Worm (Caenorhabditis elegans): ENCODE data around the gene Y73B6BL.23.

The Y73B6BL.23 gene

DNA sequence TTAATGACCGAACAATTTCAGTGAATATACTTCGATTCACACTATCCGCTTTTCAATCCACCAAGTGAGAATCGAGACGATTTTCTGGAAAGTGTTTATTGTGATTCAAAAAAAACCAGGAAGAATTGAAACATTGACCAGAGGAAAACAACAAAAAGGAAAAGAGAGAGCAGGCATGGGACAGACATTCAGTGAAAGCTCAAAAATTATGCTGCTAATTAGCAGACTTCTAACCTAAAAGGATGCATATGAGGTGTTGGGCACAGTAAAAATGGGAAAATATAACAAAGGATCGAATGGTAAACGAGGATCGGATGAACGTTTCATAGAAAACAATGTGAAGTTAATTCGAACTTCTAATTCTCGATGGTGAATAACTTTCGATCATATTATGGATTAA lies 1.3 kb downstream of the Y73B6BL.23 start:
- no peak for TF ChIP-seq him-1 (tag; optimal IDR thresholded peaks at IDR 0.05)

DNA sequence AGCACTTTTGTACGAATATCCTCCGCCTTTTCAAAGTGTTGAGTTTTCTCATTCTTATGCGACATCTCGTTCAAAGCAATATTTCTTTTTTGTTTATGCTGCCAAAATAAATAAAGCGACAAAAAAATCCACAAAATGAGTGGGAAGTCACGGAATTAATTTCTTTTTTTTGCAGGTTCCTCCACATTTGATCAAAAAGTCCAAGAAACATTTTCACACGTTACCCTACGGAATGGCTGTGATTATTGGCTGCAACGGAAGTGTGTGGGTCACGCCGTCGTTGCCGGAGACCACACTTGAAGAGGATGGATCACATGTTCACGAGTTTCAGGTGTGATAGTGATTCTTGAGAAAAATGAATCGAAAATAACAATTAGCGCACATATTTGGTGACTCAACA lies 2.3 kb downstream of the Y73B6BL.23 start, which contains the start of gene Y73B6BL.22:
Gene Y73B6BL.22, minus strand, starts transcription at position 101 of the 400 bp plus-strand sequence.
- TF ChIP-seq W03F9.2 (tag; optimal IDR thresholded peaks at IDR 0.05) (no peak), dao-5 (tag; optimal IDR thresholded peaks at IDR 0.05) (no peak), him-1 (tag; optimal IDR thresholded peaks at IDR 0.05) (no peak)

ce11 chrIV:6415149-6415548 lies 3.7 kb downstream of the Y73B6BL.23 start, which contains the start of gene exos-2:
exos-2 (plus strand) TSS chrIV:6415478.
- no peak for TF ChIP-seq W03F9.2 (tag; optimal IDR thresholded peaks at IDR 0.05)
- TF ChIP-seq him-1 (tag; optimal IDR thresholded peaks at IDR 0.05): no peak
- TF ChIP-seq dao-5 (tag; optimal IDR thresholded peaks at IDR 0.05): no peak

- TF ChIP-seq dao-5 (tag; optimal IDR thresholded peaks at IDR 0.05): no peak
- TF ChIP-seq W03F9.2 (tag; optimal IDR thresholded peaks at IDR 0.05): no peak
- no peak for TF ChIP-seq him-1 (tag; optimal IDR thresholded peaks at IDR 0.05)
These were observed 5.4 kb downstream of the Y73B6BL.23 start, which contains the start of gene nlp-71 for ce11 chrIV:6413482-6413881. nlp-71 (minus strand) TSS chrIV:6413582.

DNA sequence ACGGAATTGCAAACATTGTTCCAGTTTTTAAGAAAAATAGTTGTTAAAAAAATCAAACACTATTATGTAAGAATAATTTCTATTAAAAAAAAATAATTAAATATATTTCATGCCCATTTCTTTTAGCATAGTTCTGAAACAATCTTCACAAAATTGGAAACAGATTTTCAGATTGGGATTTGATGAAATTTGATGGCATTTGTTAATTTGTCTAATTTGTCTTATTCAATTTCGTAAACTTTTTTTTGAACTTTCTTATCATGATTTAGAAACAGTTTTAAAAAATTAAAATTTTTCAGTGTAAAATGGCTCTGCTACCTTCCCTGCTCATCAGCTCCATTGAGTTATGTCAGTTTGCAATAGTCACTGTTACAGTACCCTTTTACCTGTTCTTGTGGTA lies 14.0 kb downstream of the Y73B6BL.23 start, which contains the start of gene srv-13:
Gene srv-13, plus strand, starts transcription at position 301 of the 400 bp plus-strand sequence.
- TF ChIP-seq him-1 (tag; optimal IDR thresholded peaks at IDR 0.05): no peak
- no peak for TF ChIP-seq W03F9.2 (tag; optimal IDR thresholded peaks at IDR 0.05)

DNA sequence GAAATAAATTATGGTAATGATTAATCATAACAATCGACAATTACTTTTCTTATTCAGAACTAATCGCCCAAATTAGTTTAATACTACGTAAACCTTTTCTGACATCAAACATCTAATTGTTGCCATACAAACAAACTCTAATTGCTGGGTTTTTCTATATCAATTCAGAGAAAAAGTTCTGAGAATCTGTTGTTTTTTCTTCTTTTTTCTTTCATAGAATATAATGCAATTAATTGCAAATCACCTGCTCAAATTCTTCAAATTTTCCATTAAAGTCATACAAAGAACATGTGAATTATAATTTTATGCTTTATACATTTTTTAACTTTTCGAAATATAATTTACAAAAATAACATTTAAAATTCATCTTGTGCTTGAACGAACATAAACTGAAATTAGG lies 15.5 kb downstream of the Y73B6BL.23 start:
- TF ChIP-seq W03F9.2 (tag; optimal IDR thresholded peaks at IDR 0.05): no peak

DNA sequence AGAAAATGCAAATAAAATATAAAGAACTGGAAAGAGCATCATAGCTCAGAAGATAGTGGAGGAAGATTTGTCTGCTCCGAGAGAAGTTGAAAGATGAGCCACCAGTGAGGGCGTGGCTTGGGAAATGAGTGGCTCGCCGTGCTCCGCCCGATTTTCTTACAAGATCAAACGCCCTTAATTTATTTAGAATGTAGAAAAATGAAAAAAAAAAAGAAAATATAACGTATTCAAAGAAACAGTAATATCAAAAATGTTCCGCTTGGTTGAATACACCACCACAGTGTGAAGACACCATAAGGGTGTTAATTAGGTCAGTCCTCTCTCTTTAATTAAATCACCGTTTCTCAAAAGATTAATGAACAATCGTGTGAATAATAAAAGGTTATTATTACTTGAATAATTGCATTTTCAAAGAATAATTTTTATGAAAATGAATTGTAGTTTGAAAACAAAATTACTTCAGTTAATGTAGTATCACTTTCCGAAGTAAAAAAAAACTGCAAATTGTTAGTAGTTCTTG lies 16.4 kb downstream of the Y73B6BL.23 start, which contains the start of gene sfrp-1:
Gene sfrp-1, minus strand, starts transcription at position 51 of the 520 bp plus-strand sequence.
- TF ChIP-seq dao-5 (tag; optimal IDR thresholded peaks at IDR 0.05) (no peak), W03F9.2 (tag; optimal IDR thresholded peaks at IDR 0.05) (no peak), him-1 (tag; optimal IDR thresholded peaks at IDR 0.05) (no peak)

DNA sequence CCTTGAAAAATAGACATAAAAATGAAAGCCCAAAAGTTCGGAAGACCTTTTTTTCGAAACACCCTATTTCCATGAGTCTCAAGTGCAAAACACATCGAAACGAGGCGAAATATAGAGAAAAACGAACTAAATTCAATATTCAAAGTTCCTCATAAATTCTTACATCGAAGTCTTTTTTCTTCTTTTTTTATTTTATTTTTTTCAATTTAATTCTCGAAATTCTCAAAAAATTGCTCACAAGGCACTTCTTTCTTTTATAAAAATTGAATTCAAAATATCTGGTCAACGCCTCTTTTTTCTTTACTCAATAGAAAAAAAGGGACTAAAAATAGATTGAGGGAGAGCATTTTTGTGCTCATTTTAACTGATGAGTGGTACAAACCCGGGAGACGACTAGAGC lies 23.7 kb downstream of the Y73B6BL.23 start:
- no peak for TF ChIP-seq dao-5 (tag; optimal IDR thresholded peaks at IDR 0.05)
- TF ChIP-seq W03F9.2 (tag; optimal IDR thresholded peaks at IDR 0.05): no peak
- no peak for TF ChIP-seq him-1 (tag; optimal IDR thresholded peaks at IDR 0.05)

- TF ChIP-seq him-1 (tag; optimal IDR thresholded peaks at IDR 0.05): peak; percentile 57
- TF ChIP-seq W03F9.2 (tag; optimal IDR thresholded peaks at IDR 0.05): no peak
These were observed 25.6 kb downstream of the Y73B6BL.23 start for ce11 chrIV:6393329-6393728.

DNA sequence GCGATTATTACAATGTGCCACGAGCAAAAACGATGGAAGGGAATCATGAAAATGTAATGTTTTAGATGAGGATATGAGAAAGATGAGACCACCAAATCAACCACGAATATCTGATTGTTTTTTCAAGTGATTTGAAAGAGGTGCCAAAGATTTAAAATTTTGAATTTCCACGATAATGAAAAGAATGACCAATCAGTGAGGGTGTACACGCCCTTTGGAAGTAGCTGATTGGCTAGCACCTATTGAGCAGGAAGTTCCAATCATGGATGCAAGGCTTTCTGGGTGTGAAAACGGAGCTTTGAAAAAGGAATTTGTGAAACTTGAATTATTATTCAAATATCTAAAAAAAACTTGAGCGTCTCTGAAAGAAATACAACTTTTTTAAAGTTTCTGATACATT lies 27.3 kb downstream of the Y73B6BL.23 start:
- no peak for TF ChIP-seq W03F9.2 (tag; optimal IDR thresholded peaks at IDR 0.05)
- no peak for TF ChIP-seq dao-5 (tag; optimal IDR thresholded peaks at IDR 0.05)
- TF ChIP-seq him-1 (tag; optimal IDR thresholded peaks at IDR 0.05): no peak

- TF ChIP-seq dao-5 (tag; optimal IDR thresholded peaks at IDR 0.05): no peak
- TF ChIP-seq W03F9.2 (tag; optimal IDR thresholded peaks at IDR 0.05): no peak
- TF ChIP-seq him-1 (tag; optimal IDR thresholded peaks at IDR 0.05): no peak
These were observed 30.3 kb downstream of the Y73B6BL.23 start for ce11 chrIV:6388550-6388949.

DNA sequence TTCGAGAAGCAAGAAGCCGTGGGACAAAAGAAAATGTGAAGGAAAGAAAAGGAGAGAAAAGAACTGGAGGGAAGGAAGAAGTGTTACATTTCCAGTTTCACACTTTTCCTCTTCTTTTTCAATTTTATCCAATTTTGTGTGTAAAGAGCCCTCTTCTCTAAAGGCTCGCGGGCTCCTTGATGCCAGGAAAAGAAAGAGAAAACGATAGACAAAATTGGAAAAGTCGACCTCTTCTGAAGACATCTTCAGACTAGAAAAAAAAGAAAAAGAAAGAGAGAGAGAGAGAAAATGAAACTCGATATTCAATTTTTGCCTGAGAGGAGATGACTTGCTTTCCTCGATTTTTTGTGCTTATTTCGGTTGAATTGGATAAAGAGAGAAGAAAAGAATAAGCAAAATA lies 33.9 kb downstream of the Y73B6BL.23 start:
- no peak for TF ChIP-seq W03F9.2 (tag; optimal IDR thresholded peaks at IDR 0.05)
- TF ChIP-seq him-1 (tag; optimal IDR thresholded peaks at IDR 0.05): no peak
- TF ChIP-seq dao-5 (tag; optimal IDR thresholded peaks at IDR 0.05): no peak

DNA sequence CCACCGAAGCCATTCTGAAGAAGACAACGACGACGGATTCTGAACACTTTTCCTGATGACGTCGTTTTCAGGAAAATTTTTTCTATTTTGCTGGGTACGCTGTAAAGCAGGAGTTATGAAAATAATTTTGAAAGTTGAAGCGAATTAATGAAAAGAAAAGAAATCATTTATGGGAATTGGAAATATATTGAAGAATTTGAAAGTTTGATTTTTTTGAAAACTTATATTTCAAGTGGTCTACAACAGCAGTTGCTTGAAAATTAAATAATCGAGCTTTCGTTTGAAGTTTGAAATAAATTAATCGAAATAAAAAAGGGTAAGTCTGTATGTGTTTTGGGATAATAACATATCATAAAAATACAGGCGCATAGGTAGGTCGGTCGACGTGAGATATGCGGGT lies 34.9 kb downstream of the Y73B6BL.23 start, which contains the start of gene shl-1:
Gene shl-1, minus strand, starts transcription at position 101 of the 400 bp plus-strand sequence.
- TF ChIP-seq dao-5 (tag; optimal IDR thresholded peaks at IDR 0.05) (no peak), W03F9.2 (tag; optimal IDR thresholded peaks at IDR 0.05) (no peak), him-1 (tag; optimal IDR thresholded peaks at IDR 0.05) (no peak)

DNA sequence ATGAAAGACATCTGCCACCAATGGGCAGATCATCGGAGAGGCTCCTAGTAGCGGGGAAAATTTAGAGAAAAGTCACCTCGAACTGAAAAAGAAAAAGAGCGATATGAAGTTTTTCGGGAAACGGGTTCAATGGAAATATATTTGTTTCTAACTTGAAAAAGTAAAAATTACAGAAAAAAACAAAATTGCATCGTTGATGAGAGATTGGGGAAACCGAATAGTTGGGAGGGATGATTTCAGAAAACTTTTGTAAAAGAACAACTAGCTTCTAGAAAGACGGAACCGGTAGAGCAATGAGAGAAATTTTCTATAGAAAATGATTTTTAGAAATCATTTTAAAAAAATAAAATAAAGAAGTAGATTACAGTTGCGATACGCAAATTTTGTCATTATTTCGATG lies 40.5 kb downstream of the Y73B6BL.23 start:
- TF ChIP-seq him-1 (tag; optimal IDR thresholded peaks at IDR 0.05) (no peak), dao-5 (tag; optimal IDR thresholded peaks at IDR 0.05) (no peak), W03F9.2 (tag; optimal IDR thresholded peaks at IDR 0.05) (no peak)

DNA sequence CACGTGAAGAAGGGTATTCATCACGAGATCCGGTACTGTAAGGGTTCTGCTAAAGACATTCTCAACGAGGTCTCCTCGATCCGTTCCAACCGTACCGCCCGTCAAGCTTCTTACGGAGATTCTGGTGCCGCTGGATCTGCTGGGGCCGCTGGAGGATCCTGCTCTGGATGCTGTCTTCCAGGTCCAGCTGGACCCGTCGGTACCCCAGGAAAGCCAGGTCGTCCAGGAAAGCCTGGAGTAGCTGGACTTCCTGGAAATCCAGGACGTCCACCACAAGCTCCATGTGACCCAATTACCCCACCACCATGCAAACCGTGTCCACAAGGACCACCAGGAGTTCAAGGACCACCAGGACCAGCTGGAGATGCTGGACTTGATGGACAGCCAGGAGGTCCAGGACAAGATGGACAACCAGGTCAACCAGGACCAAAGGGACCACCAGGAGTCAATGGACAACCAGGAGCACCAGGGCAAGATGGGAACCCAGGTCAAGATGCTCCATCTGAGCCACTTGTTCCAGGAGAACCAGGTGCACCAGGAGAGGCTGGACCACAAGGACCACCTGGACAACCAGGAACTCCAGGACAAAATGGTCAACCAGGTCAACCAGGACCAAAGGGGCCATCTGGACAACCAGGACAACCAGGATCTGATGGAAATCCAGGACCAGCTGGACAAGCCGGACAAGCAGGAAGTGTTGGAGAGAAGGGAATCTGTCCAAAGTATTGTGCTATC lies 41.4 kb downstream of the Y73B6BL.23 start:
- TF ChIP-seq him-1 (tag; optimal IDR thresholded peaks at IDR 0.05) (no peak), W03F9.2 (tag; optimal IDR thresholded peaks at IDR 0.05) (no peak), dao-5 (tag; optimal IDR thresholded peaks at IDR 0.05) (no peak)
